Fruit fly (Drosophila melanogaster): ENCODE data around the gene CG15332.

DNA sequence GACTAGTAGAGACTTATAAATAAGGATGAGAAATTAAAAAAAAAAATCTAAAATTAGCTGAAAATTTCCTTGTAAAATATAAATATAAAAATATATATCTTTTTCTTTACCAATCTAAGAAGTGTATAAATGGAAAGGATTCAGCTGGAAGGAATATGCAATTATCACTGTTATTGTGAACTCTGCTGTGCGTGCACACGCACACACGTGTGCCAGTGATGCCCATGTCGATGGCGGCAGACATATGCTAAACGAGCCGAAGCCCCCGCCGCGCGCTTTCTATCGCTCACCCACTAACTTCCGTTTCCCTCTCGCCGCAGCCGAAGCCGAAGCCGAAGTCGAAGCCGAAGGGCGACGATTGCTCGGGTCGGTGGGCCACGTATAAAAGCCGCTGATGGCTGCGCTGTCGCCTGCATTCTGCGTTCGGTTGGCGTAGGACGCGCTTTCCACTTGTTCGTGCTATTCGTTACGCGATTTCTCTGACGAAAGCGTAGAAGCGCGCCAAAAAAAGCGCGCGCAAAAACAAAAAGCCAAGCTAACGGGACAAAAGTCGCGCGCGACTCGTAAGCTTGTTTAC, 39.5 kb upstream of the CG15332 start, which contains the start of gene Tbh:
- no peak for TF ChIP-seq CG8319 (GFP tag; optimal IDR thresholded peaks at IDR 0.05)
- TF ChIP-seq CG34406 (GFP tag; optimal IDR thresholded peaks at IDR 0.05), result no peak
- TF ChIP-seq acj6 (GFP tag; optimal IDR thresholded peaks at IDR 0.05), result peak; percentile 14
- TF ChIP-seq Gug (GFP tag; IDR thresholded peaks at IDR 0.05), result no peak
- TF ChIP-seq CG4318 (GFP tag; optimal IDR thresholded peaks at IDR 0.05), result peak; percentile 3
- peak; percentile 70 for TF ChIP-seq Eip78C (GFP tag)
- no peak for TF ChIP-seq dac (GFP tag; optimal IDR thresholded peaks at IDR 0.05)

Data from whole organism, prepupa.